Worm (Caenorhabditis elegans): ENCODE measurements around the gene C18B2.3.

The C18B2.3 gene

ce11 chrX:3581813-3582212 is 19.8 kb upstream of the C18B2.3 start:
- no peak for TF ChIP-seq flt-1 (GFP tag; IDR thresholded peaks at IDR 0.05)
- TF ChIP-seq hnd-1 (tag; optimal IDR thresholded peaks at IDR 0.05), result no peak
- no peak for TF ChIP-seq F13C5.2 (tag; optimal IDR thresholded peaks at IDR 0.05)
- TF ChIP-seq tra-4 (tag; optimal IDR thresholded peaks at IDR 0.05), result no peak
- TF ChIP-seq B0310.2 (tag; optimal IDR thresholded peaks at IDR 0.05), result no peak
- no peak for TF ChIP-seq tbx-37 (GFP tag; conservative IDR thresholded peaks at IDR 0.05)
- TF ChIP-seq ceh-36 (tag; optimal IDR thresholded peaks at IDR 0.05), result no peak
- no peak for TF ChIP-seq ama-1 (optimal IDR thresholded peaks at IDR 0.05)
- no peak for TF ChIP-seq hmbx-1 (tag; optimal IDR thresholded peaks at IDR 0.05)
- no peak for TF ChIP-seq hmg-4 (GFP tag; optimal IDR thresholded peaks at IDR 0.05)

DNA sequence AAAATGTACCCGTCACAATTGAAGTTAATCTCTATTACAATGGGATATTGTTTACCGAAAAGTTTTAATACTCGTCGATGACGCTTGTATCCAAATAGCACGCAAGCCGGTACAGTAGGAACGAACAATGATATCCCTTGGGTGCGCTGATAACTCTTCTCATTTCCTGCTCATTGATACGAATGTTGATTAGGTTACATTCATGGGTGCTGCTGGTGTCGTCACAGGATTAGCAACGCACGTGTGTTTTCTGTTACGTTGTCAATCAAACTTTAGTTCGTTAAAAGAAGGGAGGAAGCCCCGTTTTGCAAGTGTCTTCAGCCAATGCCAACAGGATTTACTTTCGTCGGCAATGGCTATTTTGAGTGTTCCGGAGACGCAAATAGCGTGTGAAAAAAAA is 18.2 kb upstream of the C18B2.3 start:
- no peak for TF ChIP-seq ama-1 (optimal IDR thresholded peaks at IDR 0.05)
- no peak for TF ChIP-seq hmbx-1 (tag; optimal IDR thresholded peaks at IDR 0.05)
- TF ChIP-seq ceh-36 (tag; optimal IDR thresholded peaks at IDR 0.05), result no peak
- TF ChIP-seq flt-1 (GFP tag; IDR thresholded peaks at IDR 0.05), result no peak
- no peak for TF ChIP-seq tra-4 (tag; optimal IDR thresholded peaks at IDR 0.05)
- no peak for TF ChIP-seq F13C5.2 (tag; optimal IDR thresholded peaks at IDR 0.05)
- no peak for TF ChIP-seq aly-1 (tag; optimal IDR thresholded peaks at IDR 0.05)

DNA sequence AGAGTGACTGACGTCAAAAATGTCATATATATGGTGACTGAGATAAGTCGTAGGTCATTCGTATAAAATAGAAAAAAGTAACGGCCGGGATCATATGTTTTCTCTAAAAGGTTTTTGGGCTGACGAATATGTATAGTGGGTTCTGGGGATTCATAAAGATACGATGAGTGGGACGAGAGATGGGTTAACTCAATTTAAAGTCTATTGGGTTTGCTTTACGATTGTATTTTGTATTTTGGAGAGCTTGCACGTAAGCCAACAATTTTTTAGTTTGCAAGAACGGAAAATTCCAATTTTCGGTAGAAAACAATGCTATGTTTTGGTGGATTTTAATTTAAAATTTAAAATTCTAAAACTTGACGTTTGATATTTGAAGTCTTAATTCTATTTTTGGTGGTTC is 17.1 kb upstream of the C18B2.3 start:
- TF ChIP-seq tbx-37 (GFP tag; conservative IDR thresholded peaks at IDR 0.05) (no peak), ama-1 (optimal IDR thresholded peaks at IDR 0.05) (no peak), flt-1 (GFP tag; IDR thresholded peaks at IDR 0.05) (no peak), B0310.2 (tag; optimal IDR thresholded peaks at IDR 0.05) (no peak), hmg-4 (GFP tag; optimal IDR thresholded peaks at IDR 0.05) (no peak), ceh-13 (GFP tag; optimal IDR thresholded peaks at IDR 0.05) (no peak), F13C5.2 (tag; optimal IDR thresholded peaks at IDR 0.05) (no peak), scrt-1 (GFP tag; IDR thresholded peaks at IDR 0.05) (no peak), tra-4 (tag; optimal IDR thresholded peaks at IDR 0.05) (no peak)

DNA sequence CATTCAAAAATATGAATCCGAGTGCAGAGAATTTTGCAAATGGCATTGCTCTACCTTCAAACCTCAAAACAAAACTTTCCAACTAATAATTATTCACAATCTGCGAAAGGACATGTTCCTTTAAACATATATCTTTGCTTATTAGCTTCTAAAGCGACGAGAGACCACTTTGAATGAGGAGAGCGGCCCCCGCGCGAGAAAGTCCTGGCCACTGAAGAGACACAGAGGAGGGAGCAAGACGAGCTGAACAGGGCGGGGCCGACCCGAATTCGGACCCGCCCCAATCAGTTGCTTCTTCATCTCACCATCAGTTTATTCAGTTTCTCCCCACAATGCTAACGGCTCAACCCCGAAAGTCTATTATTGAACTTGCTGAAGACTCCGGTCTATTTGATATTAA is 16.0 kb upstream of the C18B2.3 start, which contains the start of gene T27A10.2:
TSS of gene T27A10.2 (plus strand) at position 333 of the 400 bp plus-strand sequence.
- TF ChIP-seq hmg-4 (GFP tag; optimal IDR thresholded peaks at IDR 0.05) (no peak), aly-1 (tag; optimal IDR thresholded peaks at IDR 0.05) (no peak), F13C5.2 (tag; optimal IDR thresholded peaks at IDR 0.05) (no peak), sea-1 (GFP tag; conservative IDR thresholded peaks at IDR 0.05) (no peak), scrt-1 (GFP tag; IDR thresholded peaks at IDR 0.05) (no peak), ceh-13 (GFP tag; optimal IDR thresholded peaks at IDR 0.05) (no peak), ets-7 (tag; optimal IDR thresholded peaks at IDR 0.05) (no peak), flt-1 (GFP tag; IDR thresholded peaks at IDR 0.05) (no peak), ceh-36 (tag; optimal IDR thresholded peaks at IDR 0.05) (no peak), hmbx-1 (tag; optimal IDR thresholded peaks at IDR 0.05) (no peak), hnd-1 (tag; optimal IDR thresholded peaks at IDR 0.05) (no peak), ama-1 (optimal IDR thresholded peaks at IDR 0.05) (no peak), pes-1 (GFP tag; IDR thresholded peaks at IDR 0.05) (no peak), tbx-37 (GFP tag; conservative IDR thresholded peaks at IDR 0.05) (no peak), tbx-11 (GFP tag; IDR thresholded peaks at IDR 0.05) (no peak), tra-4 (tag; optimal IDR thresholded peaks at IDR 0.05) (no peak), B0310.2 (tag; optimal IDR thresholded peaks at IDR 0.05) (no peak)

DNA sequence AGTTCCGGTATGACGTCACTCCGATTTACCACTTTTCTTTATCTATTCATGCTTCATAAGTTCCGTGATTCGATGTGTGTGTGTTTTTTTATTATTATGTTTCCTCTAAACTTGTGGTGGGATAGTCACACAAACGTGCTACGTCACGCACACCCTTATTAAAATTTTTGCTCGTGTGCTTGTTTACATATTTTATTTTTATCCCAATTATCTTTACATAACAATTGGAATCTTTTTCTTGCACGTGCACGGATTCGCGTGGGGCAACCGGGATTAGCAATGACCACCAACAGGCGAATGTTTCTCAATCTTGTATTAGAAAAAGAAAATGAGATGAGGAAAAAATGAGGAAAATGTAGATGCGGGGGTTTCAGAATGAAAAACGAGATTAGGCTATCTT is 11.1 kb upstream of the C18B2.3 start:
- no peak for TF ChIP-seq hnd-1 (tag; optimal IDR thresholded peaks at IDR 0.05)
- no peak for TF ChIP-seq B0310.2 (tag; optimal IDR thresholded peaks at IDR 0.05)
- TF ChIP-seq tbx-11 (GFP tag; IDR thresholded peaks at IDR 0.05), result no peak
- no peak for TF ChIP-seq flt-1 (GFP tag; IDR thresholded peaks at IDR 0.05)
- no peak for TF ChIP-seq ets-7 (tag; optimal IDR thresholded peaks at IDR 0.05)
- no peak for TF ChIP-seq ama-1 (optimal IDR thresholded peaks at IDR 0.05)
- TF ChIP-seq ceh-36 (tag; optimal IDR thresholded peaks at IDR 0.05), result no peak
- TF ChIP-seq pes-1 (GFP tag; IDR thresholded peaks at IDR 0.05), result no peak
- no peak for TF ChIP-seq tbx-37 (GFP tag; conservative IDR thresholded peaks at IDR 0.05)
- no peak for TF ChIP-seq sea-1 (GFP tag; conservative IDR thresholded peaks at IDR 0.05)
- TF ChIP-seq tra-4 (tag; optimal IDR thresholded peaks at IDR 0.05), result no peak
- no peak for TF ChIP-seq ceh-13 (GFP tag; optimal IDR thresholded peaks at IDR 0.05)

DNA sequence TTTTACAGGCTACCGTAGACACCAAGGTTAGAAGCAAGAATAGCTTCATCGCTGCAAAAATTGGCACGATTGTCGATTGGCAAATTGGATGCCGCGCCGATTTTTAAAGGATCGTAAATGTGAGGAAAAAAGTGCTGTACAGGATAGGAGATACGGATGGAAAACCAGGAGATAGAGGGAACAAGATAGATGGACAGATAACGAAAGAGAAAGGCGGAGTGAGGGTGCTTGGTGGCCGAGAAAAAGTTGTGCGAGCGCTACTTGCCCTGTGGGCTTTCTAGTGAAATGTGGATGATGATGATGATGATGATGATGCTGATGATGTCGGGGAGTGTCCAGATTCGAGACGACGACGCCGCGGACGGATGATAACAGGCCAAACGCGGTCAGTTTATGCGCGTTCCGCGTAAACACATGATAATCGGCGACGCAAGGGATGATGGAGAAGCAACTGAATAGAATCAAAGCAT is 5.3 kb upstream of the C18B2.3 start, which contains the start of gene T27A10.6:
TSS of gene T27A10.6 (minus strand) at position 51 of the 470 bp plus-strand sequence.
- TF ChIP-seq sea-1 (GFP tag; conservative IDR thresholded peaks at IDR 0.05) (no peak), F13C5.2 (tag; optimal IDR thresholded peaks at IDR 0.05) (no peak), pes-1 (GFP tag; IDR thresholded peaks at IDR 0.05) (no peak), ceh-13 (GFP tag; optimal IDR thresholded peaks at IDR 0.05) (no peak), hmbx-1 (tag; optimal IDR thresholded peaks at IDR 0.05) (no peak), ama-1 (optimal IDR thresholded peaks at IDR 0.05) (no peak), tra-4 (tag; optimal IDR thresholded peaks at IDR 0.05) (no peak), aly-1 (tag; optimal IDR thresholded peaks at IDR 0.05) (no peak), ceh-36 (tag; optimal IDR thresholded peaks at IDR 0.05) (no peak), scrt-1 (GFP tag; IDR thresholded peaks at IDR 0.05) (no peak), tbx-37 (GFP tag; conservative IDR thresholded peaks at IDR 0.05) (no peak), hmg-4 (GFP tag; optimal IDR thresholded peaks at IDR 0.05) (no peak), flt-1 (GFP tag; IDR thresholded peaks at IDR 0.05) (no peak), B0310.2 (tag; optimal IDR thresholded peaks at IDR 0.05) (no peak), hnd-1 (tag; optimal IDR thresholded peaks at IDR 0.05) (no peak), ets-7 (tag; optimal IDR thresholded peaks at IDR 0.05) (no peak), tbx-11 (GFP tag; IDR thresholded peaks at IDR 0.05) (no peak)

- TF ChIP-seq F13C5.2 (tag; optimal IDR thresholded peaks at IDR 0.05) (no peak), hmbx-1 (tag; optimal IDR thresholded peaks at IDR 0.05) (no peak), tbx-37 (GFP tag; conservative IDR thresholded peaks at IDR 0.05) (no peak), B0310.2 (tag; optimal IDR thresholded peaks at IDR 0.05) (no peak), aly-1 (tag; optimal IDR thresholded peaks at IDR 0.05) (no peak), ceh-13 (GFP tag; optimal IDR thresholded peaks at IDR 0.05) (no peak), tra-4 (tag; optimal IDR thresholded peaks at IDR 0.05) (no peak), flt-1 (GFP tag; IDR thresholded peaks at IDR 0.05) (no peak), pes-1 (GFP tag; IDR thresholded peaks at IDR 0.05) (no peak), hmg-4 (GFP tag; optimal IDR thresholded peaks at IDR 0.05) (no peak), sea-1 (GFP tag; conservative IDR thresholded peaks at IDR 0.05) (no peak), scrt-1 (GFP tag; IDR thresholded peaks at IDR 0.05) (no peak), hnd-1 (tag; optimal IDR thresholded peaks at IDR 0.05) (no peak), ceh-36 (tag; optimal IDR thresholded peaks at IDR 0.05) (no peak), ets-7 (tag; optimal IDR thresholded peaks at IDR 0.05) (no peak), ama-1 (optimal IDR thresholded peaks at IDR 0.05) (no peak), tbx-11 (GFP tag; IDR thresholded peaks at IDR 0.05) (no peak)
Measured at ce11 chrX:3596967-3597366, 4.7 kb upstream of the C18B2.3 start.
